Worm (Caenorhabditis elegans) whole organism, L4 larva: Measurements from ENCODE around the gene mab-3.
A peak's percentile ranks its signal among the peaks of the same experiment; 100 is the strongest.

Source experiments
- F26F4.8 ChIP-seq: fragments of 200-800 bp; sonication (Bioruptor generic); conservative IDR thresholded peaks from 2 replicates; pipeline ENCODE4 v1.3.6; 2022; ENCODE audit warnings: missing genetic modification characterization, missing compliant biosample characterization
- F44E2.7 ChIP-seq: fragments of 200-800 bp; sonication (Bioruptor generic); IDR thresholded peaks from 2 replicates; pipeline ENCODE4 v2.1.2; 2022; ENCODE audit warnings: missing genetic modification characterization, missing compliant biosample characterization
- F49E8.2 ChIP-seq: sonication (generic microtip); optimal IDR thresholded peaks from 2 replicates; lab custom pipeline; 2016; ENCODE audit warnings: missing compliant biosample characterization, mild to moderate bottlenecking, missing genetic modification characterization, borderline replicate concordance
- R02D3.7 ChIP-seq: fragments of 150-350 bp; sonication (generic microtip); optimal IDR thresholded peaks from 3 replicates; lab custom pipeline; 2014; ENCODE audit warnings: missing biosample characterization, missing genetic modification characterization
- T20F7.1 ChIP-seq: fragments of 200-800 bp; sonication (Bioruptor generic); optimal IDR thresholded peaks from 2 replicates; lab custom pipeline; 2018; ENCODE audit warnings: mild to moderate bottlenecking, missing genetic modification characterization, missing compliant biosample characterization
- Y48G9A.11 ChIP-seq: fragments of 200-800 bp; sonication (Bioruptor generic); IDR thresholded peaks from 2 replicates; pipeline ENCODE4 v1.3.6; 2022; ENCODE audit warnings: missing genetic modification reagents, missing genetic modification characterization, missing compliant biosample characterization
- Y5F2A.4 ChIP-seq: fragments of 200-800 bp; sonication (Bioruptor generic); optimal IDR thresholded peaks from 2 replicates; lab custom pipeline; 2018; ENCODE audit warnings: mild to moderate bottlenecking, missing genetic modification characterization, missing compliant biosample characterization
- ZK337.2 ChIP-seq: fragments of 200-800 bp; sonication (Bioruptor generic); IDR thresholded peaks from 2 replicates; pipeline ENCODE4 v1.3.6; 2022; ENCODE audit warnings: missing genetic modification reagents, missing genetic modification characterization, missing compliant biosample characterization
- aha-1 ChIP-seq: fragments of 150-350 bp; peaks from one replicate; lab custom pipeline; 2014; ENCODE audit warnings: missing biosample characterization, missing genetic modification characterization
- arid-1 ChIP-seq: fragments of 200-800 bp; sonication (Bioruptor generic); conservative IDR thresholded peaks from 2 replicates; pipeline ENCODE4 v1.3.6; 2022; ENCODE audit warnings: missing genetic modification reagents, missing genetic modification characterization, missing compliant biosample characterization
- ceh-28 ChIP-seq: fragments of 150-350 bp; optimal IDR thresholded peaks from 2 replicates; lab custom pipeline; 2014; ENCODE audit warnings: missing biosample characterization, missing genetic modification reagents, missing genetic modification characterization
- ceh-32 ChIP-seq: sonication (generic microtip); optimal IDR thresholded peaks from 2 replicates; lab custom pipeline; 2016; ENCODE audit warnings: mild to moderate bottlenecking, missing genetic modification characterization, missing compliant biosample characterization; ENCODE audit not compliant: poor library complexity
- ceh-44 ChIP-seq: fragments of 200-800 bp; sonication (Bioruptor generic); IDR thresholded peaks from 2 replicates; pipeline ENCODE4 v1.3.6; 2022; ENCODE audit warnings: missing genetic modification reagents, missing genetic modification characterization, missing compliant biosample characterization
- ceh-62 ChIP-seq: sonication (generic microtip); optimal IDR thresholded peaks from 2 replicates; lab custom pipeline; 2017; ENCODE audit warnings: missing biosample characterization, missing genetic modification characterization
- daf-16 ChIP-seq, 3 experiments: sonication (generic microtip); optimal IDR thresholded peaks; 2 replicates each; lab custom pipeline; 2016 to 2017; ENCODE audit warnings: missing genetic modification characterization in 3 of 3, missing genetic modification reagents in 3 of 3, mild to moderate bottlenecking in 2 of 3, missing compliant biosample characterization in 2 of 3, missing biosample characterization in 1 of 3, moderate library complexity in 1 of 3
- dmd-6 ChIP-seq: fragments of 200-800 bp; sonication (Bioruptor generic); IDR thresholded peaks from 2 replicates; pipeline ENCODE4 v1.3.6; 2022; ENCODE audit warnings: missing genetic modification reagents, missing genetic modification characterization, missing compliant biosample characterization
- dve-1 ChIP-seq: sonication (generic microtip); optimal IDR thresholded peaks from 2 replicates; lab custom pipeline; 2017; ENCODE audit warnings: antibody characterized with exemption, mild to moderate bottlenecking, missing genetic modification characterization, missing compliant biosample characterization; ENCODE audit not compliant: insufficient read depth
- egl-27 ChIP-seq: sonication (generic microtip); optimal IDR thresholded peaks from 3 replicates; lab custom pipeline; 2017; ENCODE audit warnings: missing biosample characterization, missing genetic modification reagents, missing genetic modification characterization
- fos-1 ChIP-seq: fragments of 150-350 bp; optimal IDR thresholded peaks from 2 replicates; lab custom pipeline; 2014; ENCODE audit warnings: missing biosample characterization, missing genetic modification characterization
- gei-8 ChIP-seq: fragments of 200-800 bp; sonication (Bioruptor generic); optimal IDR thresholded peaks from 2 replicates; lab custom pipeline; 2018; ENCODE audit warnings: mild to moderate bottlenecking, missing genetic modification characterization, missing compliant biosample characterization
- hif-1 ChIP-seq, 2 experiments: sonication (generic microtip); optimal IDR thresholded peaks; 2 replicates each; lab custom pipeline; 2016 to 2017; ENCODE audit warnings: missing compliant biosample characterization in 2 of 2, missing genetic modification characterization in 2 of 2, missing genetic modification reagents in 2 of 2, missing genotype in 2 of 2, mild to moderate bottlenecking in 1 of 2
- jun-1 ChIP-seq: fragments of 150-350 bp; optimal IDR thresholded peaks from 2 replicates; lab custom pipeline; 2014; ENCODE audit warnings: missing biosample characterization, missing genetic modification reagents, missing genetic modification characterization
- lim-7 ChIP-seq: fragments of 200-800 bp; sonication (Bioruptor generic); IDR thresholded peaks from 2 replicates; pipeline ENCODE4 v1.3.6; 2022; ENCODE audit warnings: missing genetic modification characterization, missing compliant biosample characterization
- lir-3 ChIP-seq: sonication (generic microtip); optimal IDR thresholded peaks from 2 replicates; lab custom pipeline; 2016; ENCODE audit warnings: mild to moderate bottlenecking, missing genetic modification characterization, missing compliant biosample characterization
- madf-5 ChIP-seq, 2 experiments: fragments of 200-800 bp; sonication (Bioruptor generic); IDR thresholded peaks; 2 replicates each; pipeline ENCODE4 v1.3.6; 2022; ENCODE audit warnings: missing compliant biosample characterization in 2 of 2, missing genetic modification characterization in 2 of 2
- mdt-29 ChIP-seq: fragments of 200-800 bp; sonication (Bioruptor generic); IDR thresholded peaks from 2 replicates; pipeline ENCODE4 v1.3.6; 2022; ENCODE audit warnings: missing genetic modification reagents, missing genetic modification characterization, missing compliant biosample characterization
- mxl-2 ChIP-seq: fragments of 200-800 bp; sonication (Bioruptor generic); conservative IDR thresholded peaks from 2 replicates; pipeline ENCODE4 v1.3.6; 2022; ENCODE audit warnings: missing genetic modification reagents, missing genetic modification characterization, missing compliant biosample characterization
- nhr-102 ChIP-seq: sonication (generic microtip); optimal IDR thresholded peaks from 2 replicates; lab custom pipeline; 2016; ENCODE audit warnings: mild to moderate bottlenecking, missing genetic modification characterization, moderate library complexity, missing compliant biosample characterization
- nhr-76 ChIP-seq: fragments of 150-350 bp; optimal IDR thresholded peaks from 2 replicates; lab custom pipeline; 2014; ENCODE audit warnings: missing biosample characterization, missing genetic modification characterization
- nhr-77 ChIP-seq: fragments of 150-350 bp; optimal IDR thresholded peaks from 2 replicates; lab custom pipeline; 2014; ENCODE audit warnings: missing biosample characterization, missing genetic modification characterization
- pha-4 ChIP-seq, 2 experiments: fragments of 150-350 bp in 1 of 2; fragments of 200-800 bp in 1 of 2; sonication (Bioruptor generic) in 1 of 2; IDR thresholded peaks in 1 of 2; optimal IDR thresholded peaks in 1 of 2; 2 replicates each; pipeline versions ENCODE4 v1.3.6 to Lab custom; 2014 to 2022; ENCODE audit warnings: missing genetic modification characterization in 2 of 2, missing genetic modification reagents in 2 of 2, missing biosample characterization in 1 of 2, missing compliant biosample characterization in 1 of 2
- php-3 ChIP-seq: fragments of 200-800 bp; sonication (Bioruptor generic); IDR thresholded peaks from 2 replicates; pipeline ENCODE4 v1.3.6; 2022; ENCODE audit warnings: missing genetic modification reagents, missing genetic modification characterization, missing compliant biosample characterization
- pqm-1 ChIP-seq: sonication (generic microtip); optimal IDR thresholded peaks from 2 replicates; lab custom pipeline; 2017; ENCODE audit warnings: missing biosample characterization, missing genetic modification characterization
- sdz-12 ChIP-seq: fragments of 200-800 bp; sonication (Bioruptor generic); optimal IDR thresholded peaks from 2 replicates; lab custom pipeline; 2018; ENCODE audit warnings: mild to moderate bottlenecking, missing genetic modification characterization, missing compliant biosample characterization
- spr-1 ChIP-seq: sonication (generic microtip); optimal IDR thresholded peaks from 2 replicates; lab custom pipeline; 2016; ENCODE audit warnings: mild to moderate bottlenecking, missing genetic modification characterization, missing compliant biosample characterization
- tra-1 ChIP-seq: fragments of 200-800 bp; sonication (Bioruptor generic); IDR thresholded peaks from 2 replicates; pipeline ENCODE4 v1.3.6; 2022; ENCODE audit warnings: missing genetic modification reagents, missing genetic modification characterization, missing compliant biosample characterization
- unc-130 ChIP-seq: sonication (generic microtip); optimal IDR thresholded peaks from 2 replicates; lab custom pipeline; 2016; ENCODE audit warnings: missing genetic modification reagents, missing genetic modification characterization, missing compliant biosample characterization
- unc-39 ChIP-seq: sonication (generic microtip); optimal IDR thresholded peaks from 2 replicates; lab custom pipeline; 2017; ENCODE audit warnings: missing biosample characterization, missing genetic modification characterization
- unc-62 ChIP-seq, 3 experiments: fragments of 150-350 bp in 1 of 3; sonication (generic microtip); optimal IDR thresholded peaks in 2 of 3; peaks in 1 of 3; 1 replicate in 1 of 3; 2 replicates in 2 of 3; lab custom pipeline; 2014 to 2017; ENCODE audit warnings: missing biosample characterization in 3 of 3, missing genetic modification characterization in 3 of 3, missing genetic modification reagents in 3 of 3, missing genotype in 1 of 3
- zfp-2 ChIP-seq: sonication (generic microtip); optimal IDR thresholded peaks from 2 replicates; lab custom pipeline; 2016; ENCODE audit warnings: mild to moderate bottlenecking, missing genetic modification characterization, missing compliant biosample characterization
- zfp-3 ChIP-seq: fragments of 200-800 bp; sonication (Bioruptor generic); conservative IDR thresholded peaks from 2 replicates; pipeline ENCODE4 v1.3.6; 2022; ENCODE audit warnings: missing genetic modification reagents, missing genetic modification characterization, missing compliant biosample characterization
- zip-11 ChIP-seq: fragments of 200-800 bp; sonication (Bioruptor generic); IDR thresholded peaks from 2 replicates; pipeline ENCODE4 v1.3.6; 2022; ENCODE audit warnings: missing genetic modification characterization, missing compliant biosample characterization
- zip-2 ChIP-seq: fragments of 150-350 bp; optimal IDR thresholded peaks from 2 replicates; lab custom pipeline; 2014; ENCODE audit warnings: missing biosample characterization, missing genetic modification characterization
- ztf-7 ChIP-seq: fragments of 150-350 bp; optimal IDR thresholded peaks from 2 replicates; lab custom pipeline; 2014; ENCODE audit warnings: missing biosample characterization, missing genetic modification characterization

mab-3 gene

ce11 chrII:9774653-9775052, 42.7 kb downstream of the mab-3 start (continued):
- TF ChIP-seq egl-27: no peak
- TF ChIP-seq lim-7 (GFP tag; lab: Robert Waterston, UW): peak; percentile 95
- no peak for TF ChIP-seq jun-1

- TF ChIP-seq ZK337.2 (no peak), spr-1 (no peak), aha-1 (no peak), F49E8.2 (tag; lab: Kevin White, UChicago) (no peak), php-3 (no peak), zip-2 (no peak)
Measured at ce11 chrII:9775790-9776189, 43.9 kb downstream of the mab-3 start, which contains the start of gene T10B9.9. T10B9.9 (minus strand) TSS chrII:9775890.

ce11 chrII:9778495-9778894, 46.6 kb downstream of the mab-3 start:
- no peak for TF ChIP-seq ztf-7 (tag; lab: Kevin White, UChicago)
- TF ChIP-seq aha-1: peak; percentile 9
- TF ChIP-seq unc-62 (GFP tag; optimal IDR thresholded peaks at IDR 0.05 in 1 of 2; lab: Kevin White, UChicago): peak in 1 of 2 experiments; percentile 19
- no peak for TF ChIP-seq unc-62 (tag; optimal IDR thresholded peaks at IDR 0.05; lab: Kevin White, UChicago)

- TF ChIP-seq F44E2.7 (GFP tag; lab: Robert Waterston, UW): no peak
- no peak for TF ChIP-seq F26F4.8
- no peak for TF ChIP-seq ceh-62 (tag; lab: Kevin White, UChicago)
- TF ChIP-seq pha-4 (GFP tag; IDR thresholded peaks at IDR 0.05; lab: Robert Waterston, UW): no peak
- TF ChIP-seq pha-4 (tag; optimal IDR thresholded peaks at IDR 0.05; lab: Kevin White, UChicago): no peak
- TF ChIP-seq aha-1: no peak
- TF ChIP-seq daf-16 (GFP tag; optimal IDR thresholded peaks at IDR 0.05; lab: Kevin White, UChicago): no peak
- TF ChIP-seq daf-16 (tag; optimal IDR thresholded peaks at IDR 0.05; lab: Kevin White, UChicago): no peak
- TF ChIP-seq ceh-44 (GFP tag; lab: Robert Waterston, UW): no peak
- no peak for TF ChIP-seq T20F7.1 (GFP tag; lab: Kevin White, UChicago)
- TF ChIP-seq arid-1 (GFP tag; lab: Robert Waterston, UW): no peak
- no peak for TF ChIP-seq zip-2
- TF ChIP-seq spr-1: no peak
- TF ChIP-seq pqm-1 (tag; lab: Kevin White, UChicago): peak; percentile 27
- peak; percentile 27 for TF ChIP-seq nhr-77 (tag; lab: Kevin White, UChicago)
- TF ChIP-seq Y5F2A.4 (GFP tag; lab: Kevin White, UChicago): no peak
- no peak for TF ChIP-seq madf-5 (GFP tag; IDR thresholded peaks at IDR 0.05; lab: Robert Waterston, UW)
- no peak for TF ChIP-seq unc-39 (tag; lab: Kevin White, UChicago)
- no peak for TF ChIP-seq unc-130 (GFP tag; lab: Kevin White, UChicago)
- no peak for TF ChIP-seq zfp-2 (tag; lab: Kevin White, UChicago)
- TF ChIP-seq tra-1 (GFP tag; lab: Robert Waterston, UW): no peak
- TF ChIP-seq ceh-28 (tag; lab: Kevin White, UChicago): no peak
- no peak for TF ChIP-seq zip-11 (GFP tag; lab: Robert Waterston, UW)
- peak; percentile 6 for TF ChIP-seq dve-1
- no peak for TF ChIP-seq zfp-3
- no peak for TF ChIP-seq fos-1 (tag; lab: Kevin White, UChicago)
- TF ChIP-seq Y48G9A.11: no peak
- no peak for TF ChIP-seq lir-3 (tag; lab: Kevin White, UChicago)
- TF ChIP-seq R02D3.7 (tag; lab: Kevin White, UChicago): no peak
- no peak for TF ChIP-seq nhr-76 (tag; lab: Kevin White, UChicago)
- TF ChIP-seq ceh-32 (tag; lab: Kevin White, UChicago): no peak
- TF ChIP-seq nhr-102 (tag; lab: Kevin White, UChicago): peak; percentile 15
- TF ChIP-seq hif-1 (tag; optimal IDR thresholded peaks at IDR 0.05; lab: Kevin White, UChicago): no peak
- peak; percentile 67; the same call in 1 of the 2 replicates for TF ChIP-seq dmd-6
- no peak for TF ChIP-seq sdz-12 (GFP tag; lab: Kevin White, UChicago)
- no peak for TF ChIP-seq mxl-2
- no peak for TF ChIP-seq gei-8
- TF ChIP-seq lim-7 (GFP tag; lab: Robert Waterston, UW): no peak
- TF ChIP-seq mdt-29: no peak
- TF ChIP-seq unc-62 (GFP tag; optimal IDR thresholded peaks at IDR 0.05 in 1 of 2; lab: Kevin White, UChicago): peak in 1 of 2 experiments; percentile 87
- TF ChIP-seq unc-62 (tag; optimal IDR thresholded peaks at IDR 0.05; lab: Kevin White, UChicago): no peak
Measured at ce11 chrII:9781842-9782241, 49.9 kb downstream of the mab-3 start, which contains the start of gene cyp-13A1. cyp-13A1 (minus strand) TSS chrII:9781997.
